Fruit fly (Drosophila melanogaster) whole organism, embryonic: ENCODE measurements around the gene ProRS-m.

Experiments
- Awh ChIP-seq: fragments of 200-800 bp; sonication (Bioruptor generic); IDR thresholded peaks from 2 replicates; pipeline ENCODE4, ENCODE4 v1.3.6; 2022; ENCODE audit warnings: missing biosample characterization, missing genetic modification characterization
- B-H1 ChIP-seq: fragments of 200-800 bp; sonication (Bioruptor generic); IDR thresholded peaks from 3 replicates; pipeline ENCODE4 v1.3.6; 2022; ENCODE audit warnings: missing biosample characterization, missing genetic modification characterization
- BtbVII ChIP-seq: fragments of 200-800 bp; sonication (Bioruptor generic); optimal IDR thresholded peaks from 3 replicates; lab custom pipeline; 2017; ENCODE audit warnings: missing biosample characterization, mild to moderate bottlenecking, missing genetic modification characterization
- CG10543 ChIP-seq: fragments of 200-800 bp; sonication (Bioruptor generic); optimal IDR thresholded peaks from 3 replicates; lab custom pipeline; 2017; ENCODE audit warnings: missing biosample characterization, mild to moderate bottlenecking, missing genetic modification characterization, moderate library complexity
- CG12942 ChIP-seq: fragments of 200-800 bp; sonication (Bioruptor generic); optimal IDR thresholded peaks from 3 replicates; lab custom pipeline; 2016; ENCODE audit warnings: missing biosample characterization, missing genetic modification characterization
- CG15601 ChIP-seq: fragments of 200-800 bp; sonication (Bioruptor generic); optimal IDR thresholded peaks from 3 replicates; lab custom pipeline; 2019; ENCODE audit warnings: missing biosample characterization, mild to moderate bottlenecking, missing genetic modification characterization, moderate library complexity
- CG18262 ChIP-seq: fragments of 200-800 bp; optimal IDR thresholded peaks from 3 replicates; lab custom pipeline; 2019; ENCODE audit warnings: missing biosample characterization, mild to moderate bottlenecking, missing genetic modification characterization, moderate library complexity
- CG18599 ChIP-seq: fragments of 200-800 bp; sonication (Bioruptor generic); optimal IDR thresholded peaks from 3 replicates; lab custom pipeline; 2017; ENCODE audit warnings: missing biosample characterization, missing genetic modification characterization, mild to moderate bottlenecking, moderate library complexity, missing genetic modification reagents
- CG30403 ChIP-seq: fragments of 200-800 bp; sonication (Bioruptor generic); optimal IDR thresholded peaks from 3 replicates; lab custom pipeline; 2016; ENCODE audit warnings: missing biosample characterization, missing genetic modification characterization
- CG31365 ChIP-seq: fragments of 200-800 bp; sonication (Bioruptor generic); optimal IDR thresholded peaks from 2 replicates; lab custom pipeline; 2018; ENCODE audit warnings: missing biosample characterization, mild to moderate bottlenecking, missing genetic modification characterization
- CG33213 ChIP-seq: fragments of 200-800 bp; sonication (Bioruptor generic); optimal IDR thresholded peaks from 3 replicates; lab custom pipeline; 2016; ENCODE audit warnings: missing biosample characterization, missing genetic modification characterization
- CG33557 ChIP-seq: fragments of 200-800 bp; sonication (Bioruptor generic); optimal IDR thresholded peaks from 2 replicates; lab custom pipeline; 2019; ENCODE audit warnings: missing biosample characterization, mild to moderate bottlenecking, missing genetic modification characterization, moderate library complexity
- CG3726 ChIP-seq: fragments of 200-800 bp; sonication (Bioruptor generic); IDR thresholded peaks from 3 replicates; pipeline ENCODE4, ENCODE4 v1.3.6; 2022; ENCODE audit warnings: missing biosample characterization, missing genetic modification characterization
- CG4854 ChIP-seq: fragments of 200-800 bp; sonication (Bioruptor generic); optimal IDR thresholded peaks from 2 replicates; lab custom pipeline; 2016; ENCODE audit warnings: missing biosample characterization, missing genetic modification characterization, inconsistent platforms
- CG6254 ChIP-seq: fragments of 200-800 bp; sonication (Bioruptor generic); optimal IDR thresholded peaks from 3 replicates; lab custom pipeline; 2017; ENCODE audit warnings: mild to moderate bottlenecking, missing biosample characterization, missing genetic modification reagents, missing genetic modification characterization
- CG6689 ChIP-seq: fragments of 200-800 bp; sonication (Bioruptor generic); IDR thresholded peaks from 2 replicates; pipeline ENCODE4 v1.3.6; 2022; ENCODE audit warnings: missing biosample characterization, missing genetic modification characterization
- CG7556 ChIP-seq: fragments of 200-800 bp; sonication (Bioruptor generic); optimal IDR thresholded peaks from 2 replicates; lab custom pipeline; 2017; ENCODE audit warnings: missing biosample characterization, mild to moderate bottlenecking, missing genetic modification characterization
- CG7963 ChIP-seq: fragments of 200-800 bp; sonication (Bioruptor generic); IDR thresholded peaks from 3 replicates; pipeline ENCODE4 v1.3.6; 2022; ENCODE audit warnings: missing biosample characterization, missing genetic modification characterization; ENCODE audit not compliant: partially characterized antibody
- CG8089 ChIP-seq: fragments of 200-800 bp; sonication (Bioruptor generic); optimal IDR thresholded peaks from 3 replicates; lab custom pipeline; 2016; ENCODE audit warnings: missing biosample characterization, missing genetic modification characterization
- Chrac-16 ChIP-seq: fragments of 200-800 bp; sonication (Bioruptor generic); optimal IDR thresholded peaks from 3 replicates; lab custom pipeline; 2016; ENCODE audit warnings: missing biosample characterization, missing genetic modification characterization
- Doc3 ChIP-seq: fragments of 200-800 bp; sonication (Bioruptor generic); IDR thresholded peaks from 3 replicates; pipeline ENCODE4 v1.3.6; 2022; ENCODE audit warnings: missing biosample characterization, missing genetic modification characterization; ENCODE audit not compliant: partially characterized antibody
- Eip74EF ChIP-seq, 2 experiments: fragments of 200-800 bp in 1 of 2; fragments of >200 bp in 1 of 2; sonication (Bioruptor generic) in 1 of 2; optimal IDR thresholded peaks; 2 replicates each; lab custom pipeline; 2017 to 2019; ENCODE audit warnings: missing biosample characterization in 2 of 2, missing genetic modification characterization in 2 of 2, mild to moderate bottlenecking in 1 of 2, moderate library complexity in 1 of 2
- Fer3 ChIP-seq: fragments of 200-800 bp; sonication (Bioruptor generic); optimal IDR thresholded peaks from 2 replicates; lab custom pipeline; 2018; ENCODE audit warnings: missing biosample characterization, mild to moderate bottlenecking, missing genetic modification characterization, moderate library complexity
- H2.0 ChIP-seq: fragments of 200-800 bp; sonication (Bioruptor generic); IDR thresholded peaks from 2 replicates; pipeline ENCODE4 v1.3.6; 2022; ENCODE audit warnings: missing biosample characterization, missing genetic modification characterization
- Jarid2 ChIP-seq: fragments of 200-800 bp; sonication (Bioruptor generic); optimal IDR thresholded peaks from 3 replicates; lab custom pipeline; 2017; ENCODE audit warnings: mild to moderate bottlenecking, missing biosample characterization, missing genetic modification reagents, missing genetic modification characterization
- Pdp1 ChIP-seq, 2 experiments: fragments of 200-800 bp; sonication (Bioruptor generic); optimal IDR thresholded peaks; 3 replicates each; lab custom pipeline; 2016; ENCODE audit warnings: missing biosample characterization in 2 of 2, missing genetic modification characterization in 2 of 2, mild to moderate bottlenecking in 1 of 2, moderate library complexity in 1 of 2
- Trl ChIP-seq, 3 experiments: fragments of >200 bp in 2 of 3; fragments of 200-800 bp in 1 of 3; sonication (Bioruptor generic) in 1 of 3; optimal IDR thresholded peaks; 2 replicates in 1 of 3; 3 replicates in 2 of 3; lab custom pipeline; 2016 to 2017; ENCODE audit warnings: missing biosample characterization in 1 of 3, missing genetic modification characterization in 1 of 3
- az2 ChIP-seq: fragments of 200-800 bp; sonication (Bioruptor generic); optimal IDR thresholded peaks from 3 replicates; lab custom pipeline; 2016; ENCODE audit warnings: missing biosample characterization, missing genetic modification characterization
- br ChIP-seq: fragments of >200 bp; optimal IDR thresholded peaks from 2 replicates; lab custom pipeline; 2017
- cad ChIP-seq: fragments of >200 bp; optimal IDR thresholded peaks from 2 replicates; lab custom pipeline; 2017; ENCODE audit warnings: missing biosample characterization, missing genetic modification characterization
- caup ChIP-seq: fragments of 200-800 bp; sonication (Bioruptor generic); optimal IDR thresholded peaks from 3 replicates; lab custom pipeline; 2017; ENCODE audit warnings: missing biosample characterization, mild to moderate bottlenecking, missing genetic modification characterization, moderate library complexity; ENCODE audit not compliant: severe bottlenecking
- cg ChIP-seq: fragments of 200-800 bp; sonication (Bioruptor generic); optimal IDR thresholded peaks from 3 replicates; lab custom pipeline; 2019; ENCODE audit warnings: missing biosample characterization, mild to moderate bottlenecking, missing genetic modification characterization, moderate library complexity
- dati ChIP-seq: fragments of 200-800 bp; sonication (Bioruptor generic); IDR thresholded peaks from 2 replicates; pipeline ENCODE4 v1.3.6; 2022; ENCODE audit warnings: missing biosample characterization, missing genetic modification characterization
- dmrt99B ChIP-seq: fragments of 200-800 bp; sonication (Bioruptor generic); optimal IDR thresholded peaks from 2 replicates; lab custom pipeline; 2018; ENCODE audit warnings: missing biosample characterization, mild to moderate bottlenecking, missing genetic modification characterization, moderate library complexity
- gcm ChIP-seq: fragments of 200-800 bp; sonication (Bioruptor generic); optimal IDR thresholded peaks from 2 replicates; lab custom pipeline; 2019; ENCODE audit warnings: missing biosample characterization, mild to moderate bottlenecking, missing genetic modification characterization, moderate library complexity
- gfzf ChIP-seq: fragments of 200-800 bp; sonication (Bioruptor generic); optimal IDR thresholded peaks from 2 replicates; lab custom pipeline; 2016; ENCODE audit warnings: missing biosample characterization, mild to moderate bottlenecking, missing genetic modification characterization, moderate library complexity
- hth ChIP-seq: fragments of >200 bp; optimal IDR thresholded peaks from 2 replicates; lab custom pipeline; 2017; ENCODE audit warnings: inconsistent platforms
- inv ChIP-seq: fragments of 200-800 bp; sonication (Bioruptor generic); IDR thresholded peaks from 2 replicates; pipeline ENCODE4 v1.3.6; 2022; ENCODE audit warnings: missing biosample characterization, missing genetic modification characterization; ENCODE audit not compliant: partially characterized antibody
- lov ChIP-seq, 2 experiments: fragments of 200-800 bp in 1 of 2; fragments of >200 bp in 1 of 2; sonication (Bioruptor generic) in 1 of 2; IDR thresholded peaks in 1 of 2; optimal IDR thresholded peaks in 1 of 2; 2 replicates in 1 of 2; 3 replicates in 1 of 2; pipeline versions ENCODE4 v1.3.6 to Lab custom; 2017 to 2022; ENCODE audit warnings: missing biosample characterization in 1 of 2, missing genetic modification characterization in 1 of 2
- luna ChIP-seq: fragments of 200-800 bp; sonication (Bioruptor generic); optimal IDR thresholded peaks from 2 replicates; lab custom pipeline; 2016; ENCODE audit warnings: missing biosample characterization, missing genetic modification characterization
- odd ChIP-seq: fragments of 200-800 bp; sonication (Bioruptor generic); optimal IDR thresholded peaks from 2 replicates; lab custom pipeline; 2017; ENCODE audit warnings: missing biosample characterization, mild to moderate bottlenecking, missing genetic modification characterization
- pan ChIP-seq, 4 experiments: fragments of >200 bp in 3 of 4; fragments of 200-800 bp in 1 of 4; sonication (Bioruptor generic) in 1 of 4; optimal IDR thresholded peaks in 3 of 4; IDR thresholded peaks in 1 of 4; 2 replicates each; pipeline versions ENCODE4 v1.3.6 to Lab custom; 2017 to 2022; ENCODE audit warnings: missing biosample characterization in 2 of 4, missing genetic modification characterization in 2 of 4, mixed read lengths in 1 of 4
- row ChIP-seq: fragments of 200-800 bp; sonication (Bioruptor generic); IDR thresholded peaks from 3 replicates; pipeline ENCODE4 v1.3.6; 2022; ENCODE audit warnings: missing biosample characterization, missing genetic modification characterization
- seq ChIP-seq: fragments of 200-800 bp; sonication (Bioruptor generic); IDR thresholded peaks from 2 replicates; pipeline ENCODE4 v1.3.6; 2022; ENCODE audit warnings: missing biosample characterization, missing genetic modification characterization
- slou ChIP-seq: fragments of 200-800 bp; sonication (Bioruptor generic); optimal IDR thresholded peaks from 3 replicates; lab custom pipeline; 2016; ENCODE audit warnings: missing biosample characterization, missing genetic modification characterization
- trh ChIP-seq: fragments of 200-800 bp; sonication (Bioruptor generic); optimal IDR thresholded peaks from 2 replicates; lab custom pipeline; 2016; ENCODE audit warnings: missing biosample characterization, missing genetic modification characterization
- tup ChIP-seq: fragments of 200-800 bp; sonication (Bioruptor generic); optimal IDR thresholded peaks from 2 replicates; lab custom pipeline; 2016; ENCODE audit warnings: missing biosample characterization, mild to moderate bottlenecking, missing genetic modification characterization, moderate library complexity
- usp ChIP-seq: fragments of >200 bp; optimal IDR thresholded peaks from 2 replicates; lab custom pipeline; 2017; ENCODE audit warnings: missing biosample characterization, missing genetic modification characterization
- wor ChIP-seq: fragments of 200-800 bp; sonication (Bioruptor generic); IDR thresholded peaks from 2 replicates; pipeline ENCODE4 v1.3.6; 2022; ENCODE audit warnings: missing biosample characterization, missing genetic modification characterization

ProRS-m gene

dm6 chr3L:2631406-2631805, 20.2 kb downstream of the ProRS-m start, which contains the start of the genes CG42245 and MEP-1 (continued):
- TF ChIP-seq CG18262 (tag; lab: Kevin White, UChicago) (peak; percentile 44), dmrt99B (tag; lab: Kevin White, UChicago) (peak; percentile 3), CG12942 (GFP tag; lab: Kevin White, UChicago) (peak; percentile 57), CG10543 (GFP tag; lab: Kevin White, UChicago) (peak; percentile 45), cg (GFP tag; lab: Kevin White, UChicago) (no peak), caup (GFP tag; lab: Kevin White, UChicago) (peak; percentile 51), lov (optimal IDR thresholded peaks at IDR 0.05; lab: Kevin White, UChicago) (no peak), lov (GFP tag; IDR thresholded peaks at IDR 0.05; lab: Robert Waterston, UW) (no peak), gcm (GFP tag; lab: Kevin White, UChicago) (peak; percentile 17), gfzf (GFP tag; lab: Kevin White, UChicago) (peak; percentile 15), br (no peak), dati (no peak), Fer3 (tag; lab: Kevin White, UChicago) (peak; percentile 19), odd (GFP tag; lab: Kevin White, UChicago) (no peak), CG4854 (GFP tag; lab: Kevin White, UChicago) (peak; percentile 52), CG31365 (no peak), cad (no peak), CG3726 (GFP tag; lab: Robert Waterston, UW) (no peak), BtbVII (no peak), H2.0 (GFP tag; lab: Robert Waterston, UW) (0 out of 2 replicates have a peak, but pooled peaks have one; percentile 4), Awh (no peak), trh (GFP tag; lab: Kevin White, UChicago) (no peak), luna (GFP tag; lab: Kevin White, UChicago) (peak; percentile 7), CG15601 (tag; lab: Kevin White, UChicago) (peak; percentile 40), wor (no peak), CG30403 (GFP tag; lab: Kevin White, UChicago) (peak; percentile 57), row (GFP tag; lab: Robert Waterston, UW) (no peak), CG6254 (GFP tag; lab: Kevin White, UChicago) (no peak), tup (GFP tag; lab: Kevin White, UChicago) (peak; percentile 52), CG33213 (GFP tag; lab: Kevin White, UChicago) (peak; percentile 44), Trl (optimal IDR thresholded peaks at IDR 0.05; lab: Kevin White, UChicago) (no peak), Trl (GFP tag; optimal IDR thresholded peaks at IDR 0.05; lab: Kevin White, UChicago) (peak; percentile 52), Doc3 (GFP tag; lab: Robert Waterston, UW) (peak; percentile 64), Chrac-16 (GFP tag; lab: Kevin White, UChicago) (peak; percentile 34), inv (peak; percentile 43; the same call in 1 of the 2 replicates), Eip74EF (GFP tag; optimal IDR thresholded peaks at IDR 0.05; lab: Kevin White, UChicago) (no peak), CG33557 (peak; percentile 29), usp (GFP tag; lab: Kevin White, UChicago) (no peak), CG8089 (peak; percentile 6), CG6689 (no peak), hth (lab: Kevin White, UChicago) (no peak), CG7963 (GFP tag; lab: Robert Waterston, UW) (0 out of 3 replicates have a peak, but pooled peaks have one; percentile 14), B-H1 (GFP tag; lab: Robert Waterston, UW) (no peak), CG7556 (GFP tag; lab: Kevin White, UChicago) (peak; percentile 11), CG18599 (GFP tag; lab: Kevin White, UChicago) (peak; percentile 58), slou (GFP tag; lab: Kevin White, UChicago) (no peak), pan (optimal IDR thresholded peaks at IDR 0.05; lab: Kevin White, UChicago) (no peak), pan (GFP tag; optimal IDR thresholded peaks at IDR 0.05 in 1 of 2, IDR thresholded peaks at IDR 0.05 in 1 of 2) (peak in 1 of 2 experiments; percentile 21), az2 (GFP tag; lab: Kevin White, UChicago) (peak; percentile 37), seq (GFP tag; lab: Robert Waterston, UW) (peak; percentile 8; the same call in 1 of the 2 replicates), Pdp1 (GFP tag; optimal IDR thresholded peaks at IDR 0.05; lab: Kevin White, UChicago) (peak in 1 of 2 experiments; percentile 46), Jarid2 (no peak)
